Worm (Caenorhabditis elegans): ENCODE measurements around the gene gcy-32.

The gcy-32 gene

DNA sequence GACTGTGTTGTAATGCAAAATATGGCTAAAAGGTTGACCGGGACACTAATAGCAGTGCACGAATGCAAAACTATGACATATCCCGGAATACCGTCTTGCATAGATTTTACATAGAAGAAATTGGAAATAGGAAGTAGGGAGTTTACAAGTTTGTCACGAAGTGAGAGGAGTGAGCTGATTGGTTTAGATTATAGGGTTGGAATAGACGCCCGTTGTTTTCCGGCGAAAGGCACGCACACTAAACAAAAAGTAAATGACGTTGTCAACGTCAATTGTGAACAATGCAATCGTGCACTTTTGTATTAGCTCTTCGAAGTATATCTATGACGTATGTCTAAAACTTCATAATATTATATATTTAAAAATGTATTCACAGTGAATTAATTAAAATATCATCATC lies 45.6 kb upstream of the gcy-32 start, which contains the start of gene srh-24:
srh-24 (minus strand) TSS at position 101 of the 400 bp plus-strand sequence.
- TF ChIP-seq nhr-237 (tag; optimal IDR thresholded peaks at IDR 0.05) (no peak), elt-2 (tag; optimal IDR thresholded peaks at IDR 0.05) (no peak), mml-1 (tag; optimal IDR thresholded peaks at IDR 0.05) (no peak)

DNA sequence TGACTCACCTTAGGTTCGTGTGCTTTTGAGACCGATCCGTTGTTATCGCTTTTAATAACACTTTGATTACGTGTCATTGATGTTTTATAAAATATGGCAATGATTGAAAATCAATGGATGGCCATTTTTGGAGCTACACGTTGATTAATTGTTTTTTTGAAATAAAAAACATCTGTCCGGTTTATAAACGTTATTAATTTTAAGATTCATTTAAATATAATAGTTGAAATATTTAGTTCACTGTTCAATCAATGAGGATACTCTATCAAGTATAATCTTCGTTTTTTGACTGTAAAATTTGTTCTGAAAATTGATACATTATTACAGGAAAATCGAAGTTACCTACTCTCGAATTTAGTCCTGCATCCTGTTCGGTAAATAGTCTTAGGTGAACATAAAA lies 43.0 kb upstream of the gcy-32 start, which contains the start of gene R10D12.10:
R10D12.10 (minus strand) TSS at position 101 of the 400 bp plus-strand sequence.
- TF ChIP-seq lsy-12 (tag; optimal IDR thresholded peaks at IDR 0.05) (no peak), zag-1 (tag; optimal IDR thresholded peaks at IDR 0.05) (no peak), nhr-76 (tag; optimal IDR thresholded peaks at IDR 0.05) (no peak), daf-12 (tag; optimal IDR thresholded peaks at IDR 0.05) (no peak), aly-2 (tag; optimal IDR thresholded peaks at IDR 0.05) (no peak), lin-39 (tag; optimal IDR thresholded peaks at IDR 0.05) (no peak), fkh-2 (tag; optimal IDR thresholded peaks at IDR 0.05) (no peak), nhr-43 (tag; optimal IDR thresholded peaks at IDR 0.05; ENCODE audit: poor library complexity, severe bottlenecking) (no peak), pha-4 (tag; optimal IDR thresholded peaks at IDR 0.05) (no peak), ztf-4 (tag; optimal IDR thresholded peaks at IDR 0.05) (no peak), ama-1 (optimal IDR thresholded peaks at IDR 0.05) (no peak), sea-2 (GFP tag; optimal IDR thresholded peaks at IDR 0.05) (no peak), nfya-1 (tag; optimal IDR thresholded peaks at IDR 0.05; ENCODE audit: insufficient read depth) (no peak)

DNA sequence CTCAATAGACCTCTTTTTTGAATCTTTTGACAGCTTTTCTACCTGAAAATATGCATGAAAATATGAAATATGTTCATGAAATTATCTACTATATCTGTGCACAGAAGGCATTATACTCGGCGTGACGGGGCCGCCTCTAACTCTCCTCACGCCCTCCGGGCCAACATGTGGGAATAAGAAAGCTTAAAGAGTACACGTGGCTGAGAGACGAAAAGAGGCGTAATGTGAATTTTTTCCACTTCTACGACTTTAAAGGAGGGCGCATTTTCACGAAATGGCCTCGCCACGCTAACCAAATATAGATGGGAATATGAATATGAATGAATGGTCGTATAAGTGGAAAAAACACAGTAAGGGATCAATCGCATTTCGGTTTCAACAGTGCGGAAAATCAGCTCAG lies 42.4 kb upstream of the gcy-32 start:
- TF ChIP-seq ceh-16 (tag; optimal IDR thresholded peaks at IDR 0.05) (no peak), unc-39 (tag; optimal IDR thresholded peaks at IDR 0.05) (no peak), egl-27 (tag; optimal IDR thresholded peaks at IDR 0.05) (no peak), snpc-4 (tag; optimal IDR thresholded peaks at IDR 0.05) (no peak), fos-1 (tag; optimal IDR thresholded peaks at IDR 0.05) (no peak), lin-39 (tag; optimal IDR thresholded peaks at IDR 0.05) (no peak), egl-5 (tag; optimal IDR thresholded peaks at IDR 0.05) (no peak), pqm-1 (tag; optimal IDR thresholded peaks at IDR 0.05) (no peak)

DNA sequence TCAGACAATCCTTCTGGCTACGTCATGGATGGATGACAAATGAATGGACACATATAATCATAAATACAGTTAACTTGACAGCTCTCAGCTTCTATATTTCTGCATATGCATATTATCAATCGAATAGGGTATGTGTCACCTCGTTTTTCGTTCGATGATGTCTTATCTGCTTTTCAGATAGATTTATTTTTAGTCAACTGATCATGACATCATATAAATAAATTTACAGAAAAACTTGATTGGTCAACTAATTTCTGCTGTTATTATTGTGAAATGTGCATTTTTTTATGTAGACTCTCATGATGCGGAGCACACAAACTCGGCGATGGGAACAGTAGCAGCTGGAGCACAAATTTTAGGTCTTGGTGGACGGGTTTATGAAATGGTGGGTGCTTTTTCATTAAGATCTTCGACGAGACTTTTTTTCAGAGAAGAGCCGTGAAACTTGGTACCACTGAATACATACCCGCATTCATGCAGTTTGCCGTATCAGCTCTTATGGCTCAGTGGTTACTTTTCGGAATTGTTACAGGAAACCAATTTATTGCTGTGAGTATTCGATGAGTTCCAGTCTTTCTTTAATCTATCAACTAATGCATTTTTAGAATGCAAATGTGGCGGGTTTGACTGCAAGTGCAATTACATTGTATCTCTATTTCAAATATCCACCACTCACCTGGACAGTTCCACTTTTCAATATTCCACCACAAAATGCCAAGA lies 40.2 kb upstream of the gcy-32 start:
- TF ChIP-seq unc-62 (GFP tag; optimal IDR thresholded peaks at IDR 0.05) (no peak), nhr-28 (tag; optimal IDR thresholded peaks at IDR 0.05) (no peak), tbx-2 (tag; optimal IDR thresholded peaks at IDR 0.05) (no peak), elt-2 (tag; optimal IDR thresholded peaks at IDR 0.05) (peak; percentile 30), pqm-1 (tag; optimal IDR thresholded peaks at IDR 0.05) (peak; percentile 54)

DNA sequence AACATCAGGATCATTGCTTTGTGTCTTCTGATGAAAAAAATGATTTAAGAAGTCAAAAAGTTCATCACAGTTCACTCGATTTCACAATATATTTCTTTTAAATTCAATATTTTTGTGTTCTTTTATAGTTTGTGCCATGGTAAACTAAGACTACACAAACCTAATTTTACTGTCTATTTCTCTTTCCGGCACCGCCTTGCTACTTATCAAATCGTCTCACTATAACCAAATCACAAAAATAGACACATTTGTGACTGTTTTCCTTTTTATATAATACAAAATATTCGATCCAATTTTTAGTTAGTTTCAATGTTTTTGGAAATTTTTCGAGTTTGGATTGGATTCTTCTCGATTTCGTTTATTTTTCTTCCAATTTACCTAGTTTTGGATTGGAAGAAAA lies 38.8 kb upstream of the gcy-32 start, which contains the start of gene swt-6:
swt-6 (plus strand) TSS at position 301 of the 400 bp plus-strand sequence.
- no peak for TF ChIP-seq elt-2 (tag; optimal IDR thresholded peaks at IDR 0.05)
- TF ChIP-seq unc-62 (GFP tag; optimal IDR thresholded peaks at IDR 0.05) = no peak
- TF ChIP-seq fkh-2 (tag; optimal IDR thresholded peaks at IDR 0.05) = no peak
- no peak for TF ChIP-seq snpc-4 (tag; optimal IDR thresholded peaks at IDR 0.05)
- TF ChIP-seq sea-2 (GFP tag; optimal IDR thresholded peaks at IDR 0.05) = no peak
- TF ChIP-seq ztf-11 (tag; optimal IDR thresholded peaks at IDR 0.05) = no peak
- TF ChIP-seq nhr-43 (tag; optimal IDR thresholded peaks at IDR 0.05; ENCODE audit: poor library complexity, severe bottlenecking) = no peak
- no peak for TF ChIP-seq lin-15B (tag; optimal IDR thresholded peaks at IDR 0.05)
- no peak for TF ChIP-seq nhr-67 (tag; optimal IDR thresholded peaks at IDR 0.05)
- TF ChIP-seq tbx-2 (tag; optimal IDR thresholded peaks at IDR 0.05) = no peak
- TF ChIP-seq ceh-28 (tag; optimal IDR thresholded peaks at IDR 0.05) = no peak
- no peak for TF ChIP-seq ama-1 (optimal IDR thresholded peaks at IDR 0.05)
- TF ChIP-seq mml-1 (tag; optimal IDR thresholded peaks at IDR 0.05) = no peak
- no peak for TF ChIP-seq pha-4 (tag; optimal IDR thresholded peaks at IDR 0.05)
- no peak for TF ChIP-seq nhr-12 (tag; optimal IDR thresholded peaks at IDR 0.05)
- no peak for TF ChIP-seq jun-1 (tag; optimal IDR thresholded peaks at IDR 0.05)

DNA sequence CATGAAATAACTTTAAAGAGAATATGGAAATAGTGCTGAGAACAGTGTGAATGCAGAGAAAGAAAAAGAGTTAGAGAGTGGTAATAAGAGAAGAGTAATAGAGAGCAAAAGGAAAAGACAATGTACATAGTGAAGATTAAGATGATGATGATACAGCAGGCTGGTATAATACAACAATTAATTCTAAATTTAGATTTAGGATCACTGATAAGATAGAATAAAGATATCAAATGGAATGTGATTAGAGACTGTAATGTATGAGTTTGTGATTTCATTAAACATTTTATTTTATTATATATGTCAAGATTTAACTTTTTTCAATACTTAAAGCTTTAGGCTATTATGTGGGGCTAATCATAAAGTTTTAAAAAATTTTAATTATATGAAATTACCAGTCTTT lies 37.9 kb upstream of the gcy-32 start, which contains the start of gene R10D12.8:
R10D12.8 (minus strand) TSS at position 101 of the 400 bp plus-strand sequence.
- TF ChIP-seq ceh-9 (tag; optimal IDR thresholded peaks at IDR 0.05) = no peak
- peak; percentile 53 for TF ChIP-seq pha-4 (tag; optimal IDR thresholded peaks at IDR 0.05)

Data from whole organism, L3 larva.